Worm (Caenorhabditis elegans) whole organism, L4 larva: Measurements from ENCODE around the gene dot-1.2.

Source experiments
- ZK337.2 ChIP-seq: fragments of 200-800 bp; sonication (Bioruptor generic); IDR thresholded peaks from 2 replicates; pipeline ENCODE4 v1.3.6; 2022; ENCODE audit warnings: missing genetic modification reagents, missing genetic modification characterization, missing compliant biosample characterization
- gei-8 ChIP-seq: fragments of 200-800 bp; sonication (Bioruptor generic); optimal IDR thresholded peaks from 2 replicates; lab custom pipeline; 2018; ENCODE audit warnings: mild to moderate bottlenecking, missing genetic modification characterization, missing compliant biosample characterization
- mdl-1 ChIP-seq, 2 experiments: fragments of 150-350 bp in 1 of 2; sonication (generic microtip) in 1 of 2; optimal IDR thresholded peaks; 2 replicates each; lab custom pipeline; 2014 to 2017; ENCODE audit warnings: missing biosample characterization in 2 of 2, missing genetic modification characterization in 2 of 2
- nhr-237 ChIP-seq: sonication (generic microtip); optimal IDR thresholded peaks from 2 replicates; lab custom pipeline; 2017; ENCODE audit warnings: missing biosample characterization, missing genetic modification characterization
- nhr-25 ChIP-seq: sonication (generic microtip); optimal IDR thresholded peaks from 2 replicates; lab custom pipeline; 2017; ENCODE audit warnings: missing genetic modification characterization, mild to moderate bottlenecking, missing compliant biosample characterization, antibody characterized with exemption, moderate library complexity, borderline replicate concordance; ENCODE audit not compliant: insufficient read depth
- unc-62 ChIP-seq, 3 experiments: fragments of 150-350 bp in 1 of 3; sonication (generic microtip); optimal IDR thresholded peaks in 2 of 3; peaks in 1 of 3; 1 replicate in 1 of 3; 2 replicates in 2 of 3; lab custom pipeline; 2014 to 2017; ENCODE audit warnings: missing biosample characterization in 3 of 3, missing genetic modification characterization in 3 of 3, missing genetic modification reagents in 3 of 3, missing genotype in 1 of 3

ce11 chrX:11852494-11852893 lies 16.7 kb downstream of the dot-1.2 start, which contains the start of gene xtr-1:
- TF ChIP-seq gei-8 (GFP tag; lab: Kevin White, UChicago), result no peak
- no peak for TF ChIP-seq unc-62 (GFP tag; optimal IDR thresholded peaks at IDR 0.05 in 1 of 2; lab: Kevin White, UChicago)
- no peak for TF ChIP-seq unc-62 (tag; optimal IDR thresholded peaks at IDR 0.05; lab: Kevin White, UChicago)
- no peak for TF ChIP-seq nhr-25
- no peak for TF ChIP-seq ZK337.2
- no peak for TF ChIP-seq mdl-1 (tag; optimal IDR thresholded peaks at IDR 0.05; lab: Kevin White, UChicago)
- TF ChIP-seq nhr-237 (tag; lab: Kevin White, UChicago), result no peak
